Fruit fly (Drosophila melanogaster) whole organism, embryonic: ENCODE measurements around the gene CG6966.

Experiments
- Antp ChIP-seq: fragments of 200-800 bp; sonication (Bioruptor generic); optimal IDR thresholded peaks from 3 replicates; lab custom pipeline; 2016; ENCODE audit warnings: missing biosample characterization, missing genetic modification characterization
- Awh ChIP-seq: fragments of 200-800 bp; sonication (Bioruptor generic); IDR thresholded peaks from 2 replicates; pipeline ENCODE4, ENCODE4 v1.3.6; 2022; ENCODE audit warnings: missing biosample characterization, missing genetic modification characterization
- Blimp-1 ChIP-seq: fragments of 200-800 bp; sonication (Bioruptor generic); optimal IDR thresholded peaks from 3 replicates; lab custom pipeline; 2018; ENCODE audit warnings: missing biosample characterization, missing genetic modification characterization, mild to moderate bottlenecking, moderate library complexity, missing genetic modification reagents
- CG10543 ChIP-seq: fragments of 200-800 bp; sonication (Bioruptor generic); optimal IDR thresholded peaks from 3 replicates; lab custom pipeline; 2017; ENCODE audit warnings: missing biosample characterization, mild to moderate bottlenecking, missing genetic modification characterization, moderate library complexity
- CG12744 ChIP-seq: fragments of 200-800 bp; sonication (Bioruptor generic); optimal IDR thresholded peaks from 2 replicates; lab custom pipeline; 2016; ENCODE audit warnings: missing biosample characterization, missing genetic modification characterization
- CG14050 ChIP-seq: fragments of 200-800 bp; sonication (Bioruptor generic); IDR thresholded peaks from 3 replicates; pipeline ENCODE4 v1.3.6; 2022; ENCODE audit warnings: missing biosample characterization, missing genetic modification characterization
- CG14860 ChIP-seq: fragments of 200-800 bp; sonication (Bioruptor generic); IDR thresholded peaks from 3 replicates; pipeline ENCODE4 v1.3.6; 2022; ENCODE audit warnings: missing biosample characterization, missing genetic modification characterization; ENCODE audit not compliant: partially characterized antibody
- CG15073 ChIP-seq: fragments of 200-800 bp; sonication (Bioruptor generic); optimal IDR thresholded peaks from 2 replicates; lab custom pipeline; 2016; ENCODE audit warnings: missing biosample characterization, missing genetic modification characterization
- CG16813 ChIP-seq: fragments of 200-800 bp; sonication (Bioruptor generic); IDR thresholded peaks from 3 replicates; pipeline ENCODE4 v1.3.6; 2022; ENCODE audit warnings: missing biosample characterization, missing genetic modification characterization; ENCODE audit not compliant: partially characterized antibody
- CG16815 ChIP-seq: fragments of 200-800 bp; sonication (Bioruptor generic); optimal IDR thresholded peaks from 3 replicates; lab custom pipeline; 2017; ENCODE audit warnings: missing biosample characterization, mild to moderate bottlenecking, missing genetic modification characterization
- CG18262 ChIP-seq: fragments of 200-800 bp; optimal IDR thresholded peaks from 3 replicates; lab custom pipeline; 2019; ENCODE audit warnings: missing biosample characterization, mild to moderate bottlenecking, missing genetic modification characterization, moderate library complexity
- CG30403 ChIP-seq: fragments of 200-800 bp; sonication (Bioruptor generic); optimal IDR thresholded peaks from 3 replicates; lab custom pipeline; 2016; ENCODE audit warnings: missing biosample characterization, missing genetic modification characterization
- CG3163 ChIP-seq: fragments of 200-800 bp; sonication (Bioruptor generic); optimal IDR thresholded peaks from 3 replicates; lab custom pipeline; 2016; ENCODE audit warnings: missing biosample characterization, missing genetic modification characterization
- CG3281 ChIP-seq: fragments of 200-800 bp; sonication (Bioruptor generic); optimal IDR thresholded peaks from 3 replicates; lab custom pipeline; 2017; ENCODE audit warnings: missing biosample characterization, mild to moderate bottlenecking, missing genetic modification characterization
- CG3838 ChIP-seq: fragments of 200-800 bp; sonication (Bioruptor generic); optimal IDR thresholded peaks from 3 replicates; lab custom pipeline; 2016; ENCODE audit warnings: missing biosample characterization, missing genetic modification characterization
- CG7839 ChIP-seq: fragments of 200-800 bp; sonication (Bioruptor generic); optimal IDR thresholded peaks from 3 replicates; lab custom pipeline; 2018; ENCODE audit warnings: missing biosample characterization, mild to moderate bottlenecking, missing genetic modification characterization, moderate library complexity
- CG9215 ChIP-seq: fragments of 200-800 bp; sonication (Bioruptor generic); IDR thresholded peaks from 2 replicates; pipeline ENCODE4 v1.3.6; 2022; ENCODE audit warnings: missing biosample characterization, missing genetic modification characterization
- CG9609 ChIP-seq: fragments of 200-800 bp; sonication (Bioruptor generic); optimal IDR thresholded peaks from 3 replicates; lab custom pipeline; 2016; ENCODE audit warnings: missing biosample characterization, missing genetic modification characterization
- CoRest ChIP-seq: fragments of 200-800 bp; sonication (Bioruptor generic); optimal IDR thresholded peaks from 3 replicates; lab custom pipeline; 2018; ENCODE audit warnings: missing biosample characterization, mild to moderate bottlenecking, missing genetic modification characterization, moderate library complexity
- D19B ChIP-seq: fragments of 200-800 bp; sonication (Bioruptor generic); optimal IDR thresholded peaks from 2 replicates; lab custom pipeline; 2017; ENCODE audit warnings: missing biosample characterization, mild to moderate bottlenecking, missing genetic modification characterization
- Dip2 ChIP-seq: fragments of 200-800 bp; sonication (Bioruptor generic); IDR thresholded peaks from 2 replicates; pipeline ENCODE4 v1.3.6; 2022; ENCODE audit warnings: missing biosample characterization, missing genetic modification characterization
- Eip74EF ChIP-seq, 2 experiments: fragments of 200-800 bp in 1 of 2; fragments of >200 bp in 1 of 2; sonication (Bioruptor generic) in 1 of 2; optimal IDR thresholded peaks; 2 replicates each; lab custom pipeline; 2017 to 2019; ENCODE audit warnings: missing biosample characterization in 2 of 2, missing genetic modification characterization in 2 of 2, mild to moderate bottlenecking in 1 of 2, moderate library complexity in 1 of 2
- Fer2 ChIP-seq: fragments of 200-800 bp; sonication (Bioruptor generic); optimal IDR thresholded peaks from 2 replicates; lab custom pipeline; 2018; ENCODE audit warnings: missing biosample characterization, mild to moderate bottlenecking, missing genetic modification characterization, moderate library complexity
- GATAe ChIP-seq: fragments of 200-800 bp; sonication (Bioruptor generic); conservative IDR thresholded peaks from 2 replicates; pipeline ENCODE4 v1.3.6; 2022; ENCODE audit warnings: missing biosample characterization, missing genetic modification characterization
- Gsc ChIP-seq: fragments of 200-800 bp; sonication (Bioruptor generic); IDR thresholded peaks from 2 replicates; pipeline ENCODE4 v1.3.6; 2022; ENCODE audit warnings: missing biosample characterization, missing genetic modification characterization
- HmgZ ChIP-seq: fragments of 200-800 bp; sonication (Bioruptor generic); optimal IDR thresholded peaks from 2 replicates; lab custom pipeline; 2018; ENCODE audit warnings: missing biosample characterization, mild to moderate bottlenecking, missing genetic modification characterization
- Mes4 ChIP-seq: fragments of 200-800 bp; sonication (Bioruptor generic); optimal IDR thresholded peaks from 2 replicates; lab custom pipeline; 2016; ENCODE audit warnings: missing biosample characterization, missing genetic modification characterization
- NFAT ChIP-seq: fragments of 200-800 bp; sonication (Bioruptor generic); IDR thresholded peaks from 2 replicates; pipeline ENCODE4 v1.3.6; 2022; ENCODE audit warnings: missing biosample characterization, missing genetic modification characterization
- Nf-YC ChIP-seq: fragments of 200-800 bp; optimal IDR thresholded peaks from 3 replicates; lab custom pipeline; 2019; ENCODE audit warnings: missing biosample characterization, mild to moderate bottlenecking, missing genetic modification characterization, moderate library complexity
- Opbp ChIP-seq: fragments of 200-800 bp; sonication (Bioruptor generic); IDR thresholded peaks from 3 replicates; pipeline ENCODE4 v1.3.6; 2022; ENCODE audit warnings: missing biosample characterization, missing genetic modification characterization; ENCODE audit not compliant: partially characterized antibody
- Sox100B ChIP-seq: fragments of 200-800 bp; sonication (Bioruptor generic); optimal IDR thresholded peaks from 3 replicates; lab custom pipeline; 2018; ENCODE audit warnings: missing biosample characterization, mild to moderate bottlenecking, missing genetic modification characterization
- Usf ChIP-seq: fragments of 200-800 bp; sonication (Bioruptor generic); optimal IDR thresholded peaks from 2 replicates; lab custom pipeline; 2017; ENCODE audit warnings: missing genotype, missing biosample characterization, missing genetic modification characterization
- Vsx1 ChIP-seq: fragments of 200-800 bp; sonication (Bioruptor generic); optimal IDR thresholded peaks from 2 replicates; lab custom pipeline; 2017; ENCODE audit warnings: missing biosample characterization, mild to moderate bottlenecking, missing genetic modification characterization, missing genetic modification reagents
- chm ChIP-seq: fragments of 200-800 bp; sonication (Bioruptor generic); IDR thresholded peaks from 2 replicates; pipeline ENCODE4 v1.3.6; 2022; ENCODE audit warnings: missing biosample characterization, missing genetic modification characterization
- gce ChIP-seq: fragments of 200-800 bp; sonication (Bioruptor generic); IDR thresholded peaks from 3 replicates; pipeline ENCODE4 v1.3.6; 2022; ENCODE audit warnings: missing biosample characterization, missing genetic modification characterization
- inv ChIP-seq: fragments of 200-800 bp; sonication (Bioruptor generic); IDR thresholded peaks from 2 replicates; pipeline ENCODE4 v1.3.6; 2022; ENCODE audit warnings: missing biosample characterization, missing genetic modification characterization; ENCODE audit not compliant: partially characterized antibody
- kah ChIP-seq: fragments of 200-800 bp; sonication (Bioruptor generic); optimal IDR thresholded peaks from 2 replicates; lab custom pipeline; 2018; ENCODE audit warnings: missing biosample characterization, mild to moderate bottlenecking, missing genetic modification characterization
- knrl ChIP-seq: fragments of 200-800 bp; sonication (Bioruptor generic); IDR thresholded peaks from 3 replicates; pipeline ENCODE4 v1.3.6; 2022; ENCODE audit warnings: missing biosample characterization, missing genetic modification characterization; ENCODE audit not compliant: partially characterized antibody
- lbe ChIP-seq: fragments of 200-800 bp; sonication (Bioruptor generic); optimal IDR thresholded peaks from 2 replicates; lab custom pipeline; 2016; ENCODE audit warnings: missing biosample characterization, mild to moderate bottlenecking, missing genetic modification characterization
- nerfin-2 ChIP-seq: fragments of 200-800 bp; sonication (Bioruptor generic); IDR thresholded peaks from 2 replicates; pipeline ENCODE4 v1.3.6; 2022; ENCODE audit warnings: missing biosample characterization, missing genetic modification characterization; ENCODE audit not compliant: partially characterized antibody
- pb ChIP-seq: fragments of 200-800 bp; sonication (Bioruptor generic); optimal IDR thresholded peaks from 3 replicates; lab custom pipeline; 2016; ENCODE audit warnings: missing biosample characterization, missing genetic modification characterization
- pfk ChIP-seq: fragments of 200-800 bp; sonication (Bioruptor generic); optimal IDR thresholded peaks from 2 replicates; lab custom pipeline; 2018; ENCODE audit warnings: missing biosample characterization, mild to moderate bottlenecking, missing genetic modification characterization, moderate library complexity
- pita ChIP-seq: fragments of 200-800 bp; sonication (Bioruptor generic); optimal IDR thresholded peaks from 2 replicates; lab custom pipeline; 2017; ENCODE audit warnings: missing biosample characterization, mild to moderate bottlenecking, missing genetic modification characterization
- pnt ChIP-seq: fragments of 200-800 bp; sonication (Bioruptor generic); optimal IDR thresholded peaks from 3 replicates; lab custom pipeline; 2016; ENCODE audit warnings: missing biosample characterization, missing genetic modification characterization
- prd ChIP-seq, 3 experiments: fragments of >200 bp in 2 of 3; fragments of 200-800 bp in 1 of 3; sonication (Bioruptor generic) in 1 of 3; optimal IDR thresholded peaks in 2 of 3; IDR thresholded peaks in 1 of 3; 2 replicates in 2 of 3; 3 replicates in 1 of 3; pipeline versions ENCODE4 v1.3.6 to Lab custom; 2017 to 2022; ENCODE audit warnings: missing biosample characterization in 1 of 3, missing genetic modification characterization in 1 of 3
- row ChIP-seq: fragments of 200-800 bp; sonication (Bioruptor generic); IDR thresholded peaks from 3 replicates; pipeline ENCODE4 v1.3.6; 2022; ENCODE audit warnings: missing biosample characterization, missing genetic modification characterization
- stc ChIP-seq: fragments of 200-800 bp; sonication (Bioruptor generic); IDR thresholded peaks from 2 replicates; pipeline ENCODE4 v1.3.6; 2022; ENCODE audit warnings: missing biosample characterization, missing genetic modification characterization
- tgo ChIP-seq: fragments of 200-800 bp; sonication (Bioruptor generic); IDR thresholded peaks from 3 replicates; pipeline ENCODE4 v1.3.6; 2022; ENCODE audit warnings: missing biosample characterization, missing genetic modification characterization
- tna ChIP-seq: fragments of 200-800 bp; sonication (Bioruptor generic); IDR thresholded peaks from 2 replicates; pipeline ENCODE4 v1.3.6; 2022; ENCODE audit warnings: missing biosample characterization, missing genetic modification characterization; ENCODE audit not compliant: partially characterized antibody
- toy ChIP-seq: fragments of 200-800 bp; sonication (Bioruptor generic); IDR thresholded peaks from 2 replicates; pipeline ENCODE4 v1.3.6; 2022; ENCODE audit warnings: missing biosample characterization, missing genetic modification characterization

Gene CG6966

DNA sequence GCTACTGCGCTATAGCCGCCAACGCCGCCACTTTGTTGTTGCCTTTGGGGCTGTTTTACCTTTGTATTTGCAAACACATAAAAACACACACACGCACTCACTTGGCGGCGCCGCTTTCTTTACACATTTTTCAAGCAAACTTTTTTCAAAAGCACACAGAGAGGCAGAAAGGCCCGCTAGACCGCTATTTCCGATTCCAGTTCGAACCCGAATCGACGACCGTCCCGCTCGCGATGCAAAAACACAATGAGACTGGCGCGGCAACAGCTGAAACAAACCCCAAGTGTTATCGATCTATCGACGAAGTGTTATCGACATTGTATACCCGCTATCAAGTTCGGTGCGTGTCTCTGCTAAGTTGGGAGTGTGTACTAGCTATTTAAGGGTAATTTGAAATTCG lies 36.2 kb upstream of the CG6966 start, which contains the start of gene CG42788 (continued):
- TF ChIP-seq pita (GFP tag; lab: Kevin White, UChicago) = peak; percentile 96
- no peak for TF ChIP-seq toy
- no peak for TF ChIP-seq Gsc (GFP tag; lab: Robert Waterston, UW)
- TF ChIP-seq CG15073 (GFP tag; lab: Kevin White, UChicago) = no peak
- no peak for TF ChIP-seq row
- TF ChIP-seq Fer2 (tag; lab: Kevin White, UChicago) = no peak
- TF ChIP-seq inv (GFP tag; lab: Robert Waterston, UW) = no peak
- TF ChIP-seq lbe (GFP tag; lab: Kevin White, UChicago) = no peak
- TF ChIP-seq nerfin-2 (GFP tag; lab: Robert Waterston, UW) = no peak
- peak; percentile 66 for TF ChIP-seq CG10543 (GFP tag; lab: Kevin White, UChicago)
- no peak for TF ChIP-seq chm
- TF ChIP-seq CG3163 (GFP tag; lab: Kevin White, UChicago) = peak; percentile 87
- peak; percentile 5 for TF ChIP-seq Nf-YC (tag; lab: Kevin White, UChicago)
- TF ChIP-seq CG16815 (GFP tag; lab: Kevin White, UChicago) = no peak
- no peak for TF ChIP-seq Awh (GFP tag; lab: Robert Waterston, UW)
- no peak for TF ChIP-seq Opbp (GFP tag; lab: Robert Waterston, UW)
- TF ChIP-seq CG14050 (GFP tag; lab: Robert Waterston, UW) = no peak
- no peak for TF ChIP-seq knrl (GFP tag; lab: Robert Waterston, UW)
- TF ChIP-seq gce (GFP tag; lab: Robert Waterston, UW) = no peak
- no peak for TF ChIP-seq tna (GFP tag; lab: Robert Waterston, UW)
- no peak for TF ChIP-seq CG16813 (GFP tag; lab: Robert Waterston, UW)
- no peak for TF ChIP-seq CG3838
- peak; percentile 40 for TF ChIP-seq Antp (GFP tag; lab: Kevin White, UChicago)
- TF ChIP-seq GATAe = no peak
- TF ChIP-seq kah (GFP tag; lab: Kevin White, UChicago) = no peak
- TF ChIP-seq CG3281 (GFP tag; lab: Kevin White, UChicago) = peak; percentile 35
- TF ChIP-seq Dip2 (GFP tag; lab: Robert Waterston, UW) = no peak
- TF ChIP-seq D19B (GFP tag; lab: Kevin White, UChicago) = no peak
- TF ChIP-seq Vsx1 (GFP tag; lab: Kevin White, UChicago) = peak; percentile 60
- TF ChIP-seq NFAT = no peak
- TF ChIP-seq CG9215 (GFP tag; lab: Robert Waterston, UW) = no peak
- peak; percentile 93 for TF ChIP-seq HmgZ (tag; lab: Kevin White, UChicago)
- TF ChIP-seq Usf (GFP tag; lab: Kevin White, UChicago) = no peak
- TF ChIP-seq CG9609 (GFP tag; lab: Kevin White, UChicago) = peak; percentile 59
- TF ChIP-seq Blimp-1 (GFP tag; lab: Kevin White, UChicago) = no peak
- peak; percentile 93 for TF ChIP-seq CoRest
- TF ChIP-seq CG14860 = no peak
- TF ChIP-seq Eip74EF (GFP tag; optimal IDR thresholded peaks at IDR 0.05; lab: Kevin White, UChicago) = peak in 1 of 2 experiments; percentile 80
- TF ChIP-seq Mes4 (GFP tag; lab: Kevin White, UChicago) = peak; percentile 79
- TF ChIP-seq pnt (GFP tag; lab: Kevin White, UChicago) = peak; percentile 39
- peak; percentile 28 for TF ChIP-seq pfk
- TF ChIP-seq CG12744 (GFP tag; lab: Kevin White, UChicago) = peak; percentile 50
- TF ChIP-seq CG7839 (tag; lab: Kevin White, UChicago) = peak; percentile 52
- peak; percentile 17 for TF ChIP-seq CG18262
- peak; percentile 40 for TF ChIP-seq pb (GFP tag; lab: Kevin White, UChicago)
- TF ChIP-seq tgo = no peak
- no peak for TF ChIP-seq stc (GFP tag; lab: Robert Waterston, UW)
- no peak for TF ChIP-seq Sox100B (GFP tag; lab: Kevin White, UChicago)
- TF ChIP-seq prd (optimal IDR thresholded peaks at IDR 0.05; lab: Kevin White, UChicago) = no peak
- no peak for TF ChIP-seq prd (GFP tag; IDR thresholded peaks at IDR 0.05; lab: Robert Waterston, UW)
- TF ChIP-seq CG30403 (GFP tag; lab: Kevin White, UChicago) = peak; percentile 12
